Fruit fly (Drosophila melanogaster) whole organism, embryonic: ENCODE results near the gene CG31776.

Experiments
- Atf6 ChIP-seq: fragments of 200-800 bp; sonication (Bioruptor generic); IDR thresholded peaks from 2 replicates; pipeline ENCODE4 v1.3.6; 2022; ENCODE audit warnings: missing biosample characterization, missing genetic modification characterization
- B-H2 ChIP-seq: fragments of 200-800 bp; sonication (Bioruptor generic); optimal IDR thresholded peaks from 2 replicates; lab custom pipeline; 2018; ENCODE audit warnings: missing biosample characterization, mild to moderate bottlenecking, missing genetic modification characterization
- CG1024 ChIP-seq: fragments of 200-800 bp; sonication (Bioruptor generic); IDR thresholded peaks from 2 replicates; pipeline ENCODE4 v1.3.6; 2022; ENCODE audit warnings: missing biosample characterization, missing genetic modification characterization
- CG14050 ChIP-seq: fragments of 200-800 bp; sonication (Bioruptor generic); IDR thresholded peaks from 3 replicates; pipeline ENCODE4 v1.3.6; 2022; ENCODE audit warnings: missing biosample characterization, missing genetic modification characterization
- CG14441 ChIP-seq: fragments of 200-800 bp; sonication (Bioruptor generic); IDR thresholded peaks from 2 replicates; pipeline ENCODE4 v1.3.6; 2022; ENCODE audit warnings: missing biosample characterization, missing genetic modification characterization
- CG15696 ChIP-seq: fragments of 200-800 bp; sonication (Bioruptor generic); optimal IDR thresholded peaks from 2 replicates; lab custom pipeline; 2019; ENCODE audit warnings: missing biosample characterization, mild to moderate bottlenecking, missing genetic modification characterization, moderate library complexity
- CG16815 ChIP-seq: fragments of 200-800 bp; sonication (Bioruptor generic); optimal IDR thresholded peaks from 3 replicates; lab custom pipeline; 2017; ENCODE audit warnings: missing biosample characterization, mild to moderate bottlenecking, missing genetic modification characterization
- CG17361 ChIP-seq: fragments of 200-800 bp; sonication (Bioruptor generic); IDR thresholded peaks from 3 replicates; pipeline ENCODE4 v1.3.6; 2022; ENCODE audit warnings: missing biosample characterization, missing genetic modification characterization
- CG30403 ChIP-seq: fragments of 200-800 bp; sonication (Bioruptor generic); optimal IDR thresholded peaks from 3 replicates; lab custom pipeline; 2016; ENCODE audit warnings: missing biosample characterization, missing genetic modification characterization
- CG4617 ChIP-seq: fragments of 200-800 bp; sonication (Bioruptor generic); optimal IDR thresholded peaks from 3 replicates; lab custom pipeline; 2016; ENCODE audit warnings: missing biosample characterization, missing genetic modification characterization, borderline replicate concordance
- CG7357 ChIP-seq: fragments of 200-800 bp; sonication (Bioruptor generic); IDR thresholded peaks from 3 replicates; pipeline ENCODE4 v1.3.6; 2022; ENCODE audit warnings: missing biosample characterization, missing genetic modification characterization
- CG9437 ChIP-seq: fragments of 200-800 bp; sonication (Bioruptor generic); optimal IDR thresholded peaks from 2 replicates; lab custom pipeline; 2018; ENCODE audit warnings: missing biosample characterization, mild to moderate bottlenecking, missing genetic modification characterization
- CG9727 ChIP-seq: fragments of 200-800 bp; sonication (Bioruptor generic); optimal IDR thresholded peaks from 3 replicates; lab custom pipeline; 2017; ENCODE audit warnings: missing biosample characterization, mild to moderate bottlenecking, missing genetic modification characterization
- CG9797 ChIP-seq: fragments of 200-800 bp; sonication (Bioruptor generic); optimal IDR thresholded peaks from 3 replicates; lab custom pipeline; 2018; ENCODE audit warnings: missing biosample characterization, mild to moderate bottlenecking, missing genetic modification characterization
- CG9817 ChIP-seq: fragments of 200-800 bp; sonication (Bioruptor generic); optimal IDR thresholded peaks from 2 replicates; lab custom pipeline; 2018; ENCODE audit warnings: missing biosample characterization, mild to moderate bottlenecking, missing genetic modification characterization, moderate library complexity
- Dbx ChIP-seq: fragments of 200-800 bp; sonication (Bioruptor generic); IDR thresholded peaks from 3 replicates; pipeline ENCODE4 v1.3.6; 2022; ENCODE audit warnings: missing biosample characterization, missing genetic modification characterization
- Doc3 ChIP-seq: fragments of 200-800 bp; sonication (Bioruptor generic); IDR thresholded peaks from 3 replicates; pipeline ENCODE4 v1.3.6; 2022; ENCODE audit warnings: missing biosample characterization, missing genetic modification characterization; ENCODE audit not compliant: partially characterized antibody
- Elba2 ChIP-seq: fragments of 200-800 bp; sonication (Bioruptor generic); optimal IDR thresholded peaks from 3 replicates; lab custom pipeline; 2016; ENCODE audit warnings: missing biosample characterization, missing genetic modification characterization
- H2.0 ChIP-seq: fragments of 200-800 bp; sonication (Bioruptor generic); IDR thresholded peaks from 2 replicates; pipeline ENCODE4 v1.3.6; 2022; ENCODE audit warnings: missing biosample characterization, missing genetic modification characterization
- HmgD ChIP-seq: fragments of 200-800 bp; sonication (Bioruptor generic); optimal IDR thresholded peaks from 3 replicates; lab custom pipeline; 2016; ENCODE audit warnings: missing biosample characterization, missing genetic modification characterization
- HmgZ ChIP-seq: fragments of 200-800 bp; sonication (Bioruptor generic); optimal IDR thresholded peaks from 2 replicates; lab custom pipeline; 2018; ENCODE audit warnings: missing biosample characterization, mild to moderate bottlenecking, missing genetic modification characterization
- Hmx ChIP-seq: fragments of 200-800 bp; sonication (Bioruptor generic); optimal IDR thresholded peaks from 2 replicates; lab custom pipeline; 2016; ENCODE audit warnings: missing biosample characterization, missing genetic modification characterization
- Max ChIP-seq: fragments of 200-800 bp; sonication (Bioruptor generic); optimal IDR thresholded peaks from 2 replicates; lab custom pipeline; 2016; ENCODE audit warnings: missing biosample characterization, mild to moderate bottlenecking, missing genetic modification characterization
- NFAT ChIP-seq: fragments of 200-800 bp; sonication (Bioruptor generic); IDR thresholded peaks from 2 replicates; pipeline ENCODE4 v1.3.6; 2022; ENCODE audit warnings: missing biosample characterization, missing genetic modification characterization
- Opbp ChIP-seq: fragments of 200-800 bp; sonication (Bioruptor generic); IDR thresholded peaks from 3 replicates; pipeline ENCODE4 v1.3.6; 2022; ENCODE audit warnings: missing biosample characterization, missing genetic modification characterization; ENCODE audit not compliant: partially characterized antibody
- Xbp1 ChIP-seq: fragments of 200-800 bp; sonication (Bioruptor generic); optimal IDR thresholded peaks from 3 replicates; lab custom pipeline; 2016; ENCODE audit warnings: missing biosample characterization, mild to moderate bottlenecking, missing genetic modification characterization
- YL-1 ChIP-seq: fragments of 200-800 bp; sonication (Bioruptor generic); optimal IDR thresholded peaks from 3 replicates; lab custom pipeline; 2017; ENCODE audit warnings: missing biosample characterization, mild to moderate bottlenecking, missing genetic modification characterization
- ato ChIP-seq: fragments of 200-800 bp; sonication (Bioruptor generic); IDR thresholded peaks from 2 replicates; pipeline ENCODE4 v1.3.6; 2022; ENCODE audit warnings: missing biosample characterization, missing genetic modification characterization; ENCODE audit not compliant: partially characterized antibody
- cad ChIP-seq: fragments of >200 bp; optimal IDR thresholded peaks from 2 replicates; lab custom pipeline; 2017; ENCODE audit warnings: missing biosample characterization, missing genetic modification characterization
- caup ChIP-seq: fragments of 200-800 bp; sonication (Bioruptor generic); optimal IDR thresholded peaks from 3 replicates; lab custom pipeline; 2017; ENCODE audit warnings: missing biosample characterization, mild to moderate bottlenecking, missing genetic modification characterization, moderate library complexity; ENCODE audit not compliant: severe bottlenecking
- da ChIP-seq: fragments of 200-800 bp; sonication (Bioruptor generic); optimal IDR thresholded peaks from 2 replicates; lab custom pipeline; 2016; ENCODE audit warnings: missing biosample characterization, missing genetic modification characterization
- danr ChIP-seq: fragments of 200-800 bp; sonication (Bioruptor generic); IDR thresholded peaks from 2 replicates; pipeline ENCODE4 v1.3.6; 2022; ENCODE audit warnings: missing biosample characterization, missing genetic modification characterization
- dm ChIP-seq: fragments of 200-800 bp; sonication (Bioruptor generic); optimal IDR thresholded peaks from 3 replicates; lab custom pipeline; 2016; ENCODE audit warnings: missing biosample characterization, missing genetic modification characterization
- exex ChIP-seq: fragments of 200-800 bp; sonication (Bioruptor generic); optimal IDR thresholded peaks from 4 replicates; lab custom pipeline; 2018; ENCODE audit warnings: missing biosample characterization, mild to moderate bottlenecking, missing genetic modification characterization, moderate library complexity
- eyg ChIP-seq: fragments of 200-800 bp; sonication (Bioruptor generic); optimal IDR thresholded peaks from 3 replicates; lab custom pipeline; 2016; ENCODE audit warnings: missing biosample characterization, missing genetic modification characterization
- fd102C ChIP-seq: fragments of 200-800 bp; sonication (Bioruptor generic); optimal IDR thresholded peaks from 2 replicates; lab custom pipeline; 2018; ENCODE audit warnings: missing biosample characterization, mild to moderate bottlenecking, missing genetic modification characterization, moderate library complexity
- fd3F ChIP-seq: fragments of 200-800 bp; sonication (Bioruptor generic); optimal IDR thresholded peaks from 2 replicates; lab custom pipeline; 2018; ENCODE audit warnings: missing biosample characterization, mild to moderate bottlenecking, missing genetic modification characterization, moderate library complexity
- hbn ChIP-seq: fragments of 200-800 bp; sonication (Bioruptor generic); IDR thresholded peaks from 2 replicates; pipeline ENCODE4 v1.3.6; 2022; ENCODE audit warnings: missing biosample characterization, missing genetic modification characterization; ENCODE audit not compliant: partially characterized antibody
- kah ChIP-seq: fragments of 200-800 bp; sonication (Bioruptor generic); optimal IDR thresholded peaks from 2 replicates; lab custom pipeline; 2018; ENCODE audit warnings: missing biosample characterization, mild to moderate bottlenecking, missing genetic modification characterization
- kni ChIP-seq: fragments of 200-800 bp; sonication (Bioruptor generic); optimal IDR thresholded peaks from 3 replicates; lab custom pipeline; 2017; ENCODE audit warnings: mild to moderate bottlenecking, missing biosample characterization, missing genetic modification reagents, missing genetic modification characterization
- lola ChIP-seq, 3 experiments: fragments of >200 bp in 2 of 3; fragments of 200-800 bp in 1 of 3; sonication (Bioruptor generic) in 1 of 3; optimal IDR thresholded peaks; 2 replicates each; lab custom pipeline; 2017 to 2019; ENCODE audit warnings: missing biosample characterization in 3 of 3, missing genetic modification characterization in 3 of 3, mild to moderate bottlenecking in 1 of 3, moderate library complexity in 1 of 3
- peb ChIP-seq: fragments of 200-800 bp; sonication (Bioruptor generic); IDR thresholded peaks from 2 replicates; pipeline ENCODE4 v1.3.6; 2022; ENCODE audit warnings: missing biosample characterization, missing genetic modification characterization
- pnt ChIP-seq: fragments of 200-800 bp; sonication (Bioruptor generic); optimal IDR thresholded peaks from 3 replicates; lab custom pipeline; 2016; ENCODE audit warnings: missing biosample characterization, missing genetic modification characterization
- row ChIP-seq: fragments of 200-800 bp; sonication (Bioruptor generic); IDR thresholded peaks from 3 replicates; pipeline ENCODE4 v1.3.6; 2022; ENCODE audit warnings: missing biosample characterization, missing genetic modification characterization
- sob ChIP-seq: fragments of 200-800 bp; sonication (Bioruptor generic); IDR thresholded peaks from 2 replicates; pipeline ENCODE4 v1.3.6; 2022; ENCODE audit warnings: missing biosample characterization, missing genetic modification characterization
- ssp ChIP-seq: fragments of 200-800 bp; sonication (Bioruptor generic); IDR thresholded peaks from 2 replicates; pipeline ENCODE4 v1.3.6; 2022; ENCODE audit warnings: missing biosample characterization, missing genetic modification characterization
- tll ChIP-seq, 2 experiments: fragments of 200-800 bp in 1 of 2; fragments of >200 bp in 1 of 2; sonication (Bioruptor generic) in 1 of 2; optimal IDR thresholded peaks; 2 replicates each; lab custom pipeline; 2017 to 2019; ENCODE audit warnings: missing biosample characterization in 2 of 2, missing genetic modification characterization in 2 of 2, mild to moderate bottlenecking in 1 of 2, moderate library complexity in 1 of 2
- trem ChIP-seq: fragments of 200-800 bp; optimal IDR thresholded peaks from 3 replicates; lab custom pipeline; 2019; ENCODE audit warnings: missing biosample characterization, mild to moderate bottlenecking, missing genetic modification characterization, moderate library complexity
- wdn ChIP-seq: fragments of 200-800 bp; sonication (Bioruptor generic); IDR thresholded peaks from 2 replicates; pipeline ENCODE4 v1.3.6; 2022; ENCODE audit warnings: missing biosample characterization, missing genetic modification characterization
- zfh2 ChIP-seq: fragments of 200-800 bp; sonication (Bioruptor generic); optimal IDR thresholded peaks from 2 replicates; lab custom pipeline; 2016; ENCODE audit warnings: missing biosample characterization, missing genetic modification characterization

The CG31776 gene

dm6 chr2L:3457007-3457406 is 13.0 kb upstream of the CG31776 start, which contains the start of the genes Cog3 and Sec5 (continued):
- TF ChIP-seq CG9817 (tag; lab: Kevin White, UChicago) (peak; percentile 66), row (GFP tag; lab: Robert Waterston, UW) (peak; percentile 97), lola (GFP tag; optimal IDR thresholded peaks at IDR 0.05; lab: Kevin White, UChicago) (peak in 1 of 3 experiments; percentile 59), CG1024 (GFP tag; lab: Robert Waterston, UW) (no peak), Dbx (GFP tag; lab: Robert Waterston, UW) (peak; percentile 55; the same call in 2 of the 3 replicates), tll (GFP tag; optimal IDR thresholded peaks at IDR 0.05; lab: Kevin White, UChicago) (peak in 1 of 2 experiments; percentile 35), CG14050 (GFP tag; lab: Robert Waterston, UW) (peak; percentile 17; the same call in 1 of the 3 replicates), CG4617 (GFP tag; lab: Kevin White, UChicago) (peak; percentile 74), Atf6 (GFP tag; lab: Robert Waterston, UW) (peak; percentile 36), exex (no peak), CG7357 (GFP tag; lab: Robert Waterston, UW) (0 out of 3 replicates have a peak, but pooled peaks have one; percentile 45), kah (GFP tag; lab: Kevin White, UChicago) (no peak), fd102C (GFP tag; lab: Kevin White, UChicago) (no peak), fd3F (GFP tag; lab: Kevin White, UChicago) (peak; percentile 34), CG15696 (tag; lab: Kevin White, UChicago) (peak; percentile 69), zfh2 (GFP tag; lab: Kevin White, UChicago) (peak; percentile 61), CG30403 (GFP tag; lab: Kevin White, UChicago) (peak; percentile 79), da (GFP tag; lab: Kevin White, UChicago) (no peak), Xbp1 (peak; percentile 58), Max (peak; percentile 48), peb (GFP tag; lab: Robert Waterston, UW) (no peak), eyg (GFP tag; lab: Kevin White, UChicago) (no peak), H2.0 (GFP tag; lab: Robert Waterston, UW) (peak; percentile 23; the same call in 1 of the 2 replicates), sob (GFP tag; lab: Robert Waterston, UW) (peak; percentile 77), hbn (GFP tag; lab: Robert Waterston, UW) (no peak), CG17361 (GFP tag; lab: Robert Waterston, UW) (no peak; the same call in 1 of the 3 replicates), Hmx (GFP tag; lab: Kevin White, UChicago) (no peak), CG9727 (peak; percentile 51), cad (GFP tag; lab: Kevin White, UChicago) (no peak), CG9797 (GFP tag; lab: Kevin White, UChicago) (peak; percentile 41), HmgZ (peak; percentile 38), dm (GFP tag; lab: Kevin White, UChicago) (no peak), caup (GFP tag; lab: Kevin White, UChicago) (no peak), kni (GFP tag; lab: Kevin White, UChicago) (no peak), wdn (GFP tag; lab: Robert Waterston, UW) (no peak), CG16815 (GFP tag; lab: Kevin White, UChicago) (peak; percentile 54), ssp (GFP tag; lab: Robert Waterston, UW) (peak; percentile 43; the same call in 1 of the 2 replicates), Doc3 (no peak), B-H2 (GFP tag; lab: Kevin White, UChicago) (no peak), YL-1 (GFP tag; lab: Kevin White, UChicago) (peak; percentile 86), trem (tag; lab: Kevin White, UChicago) (peak; percentile 83), CG9437 (peak; percentile 59), HmgD (GFP tag; lab: Kevin White, UChicago) (peak; percentile 17), pnt (GFP tag; lab: Kevin White, UChicago) (no peak), NFAT (peak; percentile 46), CG14441 (GFP tag; lab: Robert Waterston, UW) (peak; percentile 59), ato (GFP tag; lab: Robert Waterston, UW) (no peak), danr (GFP tag; lab: Robert Waterston, UW) (no peak), Elba2 (GFP tag; lab: Kevin White, UChicago) (peak; percentile 20), Opbp (GFP tag; lab: Robert Waterston, UW) (no peak)
